Worm (Caenorhabditis elegans) whole organism, L4 larva: ENCODE results near the gene rbm-7.

Experiments used
- F44E2.7 ChIP-seq: fragments of 200-800 bp; sonication (Bioruptor generic); IDR thresholded peaks from 2 replicates; pipeline ENCODE4 v2.1.2; 2022; ENCODE audit warnings: missing genetic modification characterization, missing compliant biosample characterization
- F49E8.2 ChIP-seq: sonication (generic microtip); optimal IDR thresholded peaks from 2 replicates; lab custom pipeline; 2016; ENCODE audit warnings: missing compliant biosample characterization, mild to moderate bottlenecking, missing genetic modification characterization, borderline replicate concordance
- R02D3.7 ChIP-seq: fragments of 150-350 bp; sonication (generic microtip); optimal IDR thresholded peaks from 3 replicates; lab custom pipeline; 2014; ENCODE audit warnings: missing biosample characterization, missing genetic modification characterization
- T26A8.4 ChIP-seq: fragments of 200-800 bp; sonication (Bioruptor generic); IDR thresholded peaks from 2 replicates; pipeline ENCODE4 v1.3.6; 2022; ENCODE audit warnings: missing genetic modification characterization, missing compliant biosample characterization
- ZK337.2 ChIP-seq: fragments of 200-800 bp; sonication (Bioruptor generic); IDR thresholded peaks from 2 replicates; pipeline ENCODE4 v1.3.6; 2022; ENCODE audit warnings: missing genetic modification reagents, missing genetic modification characterization, missing compliant biosample characterization
- aha-1 ChIP-seq: fragments of 150-350 bp; peaks from one replicate; lab custom pipeline; 2014; ENCODE audit warnings: missing biosample characterization, missing genetic modification characterization
- ama-1 ChIP-seq: fragments of 150-350 bp; optimal IDR thresholded peaks from 2 replicates; lab custom pipeline; 2014; ENCODE audit warnings: inconsistent platforms, mixed read lengths
- attf-4 ChIP-seq: sonication (generic microtip); optimal IDR thresholded peaks from 3 replicates; lab custom pipeline; 2017; ENCODE audit warnings: missing biosample characterization, missing genetic modification characterization
- ceh-20 ChIP-seq: fragments of 200-800 bp; sonication (Bioruptor generic); IDR thresholded peaks from 2 replicates; pipeline ENCODE4 v1.3.6; 2022; ENCODE audit warnings: missing genetic modification reagents, missing genetic modification characterization, missing compliant biosample characterization
- ceh-28 ChIP-seq: fragments of 150-350 bp; optimal IDR thresholded peaks from 2 replicates; lab custom pipeline; 2014; ENCODE audit warnings: missing biosample characterization, missing genetic modification reagents, missing genetic modification characterization
- dpl-1 ChIP-seq: fragments of 150-350 bp; optimal IDR thresholded peaks from 2 replicates; lab custom pipeline; 2014; ENCODE audit warnings: missing biosample characterization, missing genetic modification reagents, missing genetic modification characterization
- dve-1 ChIP-seq: sonication (generic microtip); optimal IDR thresholded peaks from 2 replicates; lab custom pipeline; 2017; ENCODE audit warnings: antibody characterized with exemption, mild to moderate bottlenecking, missing genetic modification characterization, missing compliant biosample characterization; ENCODE audit not compliant: insufficient read depth
- egl-27 ChIP-seq: sonication (generic microtip); optimal IDR thresholded peaks from 3 replicates; lab custom pipeline; 2017; ENCODE audit warnings: missing biosample characterization, missing genetic modification reagents, missing genetic modification characterization
- egl-43 ChIP-seq: fragments of 200-800 bp; sonication (Bioruptor generic); IDR thresholded peaks from 2 replicates; pipeline ENCODE4 v1.3.6; 2022; ENCODE audit warnings: missing genetic modification reagents, missing genetic modification characterization, missing compliant biosample characterization
- fkh-10 ChIP-seq: fragments of 150-350 bp; optimal IDR thresholded peaks from 2 replicates; lab custom pipeline; 2014; ENCODE audit warnings: missing biosample characterization, missing genetic modification reagents, missing genetic modification characterization
- gei-8 ChIP-seq: fragments of 200-800 bp; sonication (Bioruptor generic); optimal IDR thresholded peaks from 2 replicates; lab custom pipeline; 2018; ENCODE audit warnings: mild to moderate bottlenecking, missing genetic modification characterization, missing compliant biosample characterization
- hlh-11 ChIP-seq: fragments of 200-800 bp; sonication (Bioruptor generic); optimal IDR thresholded peaks from 2 replicates; lab custom pipeline; 2018; ENCODE audit warnings: mild to moderate bottlenecking, missing genetic modification characterization, missing compliant biosample characterization
- hmg-1.1 ChIP-seq: fragments of 200-800 bp; sonication (Bioruptor generic); IDR thresholded peaks from 2 replicates; pipeline ENCODE4 v1.3.6; 2022; ENCODE audit warnings: missing genetic modification reagents, missing genetic modification characterization, missing compliant biosample characterization
- jun-1 ChIP-seq: fragments of 150-350 bp; optimal IDR thresholded peaks from 2 replicates; lab custom pipeline; 2014; ENCODE audit warnings: missing biosample characterization, missing genetic modification reagents, missing genetic modification characterization
- lin-1 ChIP-seq: fragments of 200-800 bp; sonication (Bioruptor generic); IDR thresholded peaks from 2 replicates; pipeline ENCODE4 v1.3.6; 2022; ENCODE audit warnings: missing genetic modification reagents, missing genetic modification characterization, missing compliant biosample characterization
- lin-38 ChIP-seq: fragments of 200-800 bp; sonication (Bioruptor generic); IDR thresholded peaks from 2 replicates; pipeline ENCODE4 v1.3.6; 2022; ENCODE audit warnings: missing genetic modification reagents, missing genetic modification characterization, missing compliant biosample characterization
- lin-39 ChIP-seq: fragments of 150-350 bp; optimal IDR thresholded peaks from 2 replicates; lab custom pipeline; 2014; ENCODE audit warnings: missing biosample characterization, missing genetic modification reagents, missing genetic modification characterization
- lsy-2 ChIP-seq, 2 experiments: fragments of 150-350 bp in 1 of 2; sonication (generic microtip) in 1 of 2; optimal IDR thresholded peaks; 2 replicates each; lab custom pipeline; 2014 to 2017; ENCODE audit warnings: missing biosample characterization in 2 of 2, missing genetic modification characterization in 2 of 2
- mdl-1 ChIP-seq, 2 experiments: fragments of 150-350 bp in 1 of 2; sonication (generic microtip) in 1 of 2; optimal IDR thresholded peaks; 2 replicates each; lab custom pipeline; 2014 to 2017; ENCODE audit warnings: missing biosample characterization in 2 of 2, missing genetic modification characterization in 2 of 2
- mdt-29 ChIP-seq: fragments of 200-800 bp; sonication (Bioruptor generic); IDR thresholded peaks from 2 replicates; pipeline ENCODE4 v1.3.6; 2022; ENCODE audit warnings: missing genetic modification reagents, missing genetic modification characterization, missing compliant biosample characterization
- nhr-42 ChIP-seq: fragments of 200-800 bp; sonication (Bioruptor generic); IDR thresholded peaks from 2 replicates; pipeline ENCODE4 v1.3.6; 2022; ENCODE audit warnings: missing genetic modification characterization, missing compliant biosample characterization
- nhr-48 ChIP-seq: sonication (generic microtip); optimal IDR thresholded peaks from 2 replicates; lab custom pipeline; 2016; ENCODE audit warnings: mild to moderate bottlenecking, missing genetic modification characterization, missing compliant biosample characterization
- nhr-77 ChIP-seq: fragments of 150-350 bp; optimal IDR thresholded peaks from 2 replicates; lab custom pipeline; 2014; ENCODE audit warnings: missing biosample characterization, missing genetic modification characterization
- pha-4 ChIP-seq, 2 experiments: fragments of 150-350 bp in 1 of 2; fragments of 200-800 bp in 1 of 2; sonication (Bioruptor generic) in 1 of 2; IDR thresholded peaks in 1 of 2; optimal IDR thresholded peaks in 1 of 2; 2 replicates each; pipeline versions ENCODE4 v1.3.6 to Lab custom; 2014 to 2022; ENCODE audit warnings: missing genetic modification characterization in 2 of 2, missing genetic modification reagents in 2 of 2, missing biosample characterization in 1 of 2, missing compliant biosample characterization in 1 of 2
- rbr-2 ChIP-seq: sonication (generic microtip); optimal IDR thresholded peaks from 2 replicates; lab custom pipeline; 2016; ENCODE audit warnings: missing genotype, missing genetic modification characterization, missing compliant biosample characterization
- saeg-2 ChIP-seq: fragments of 200-800 bp; sonication (Bioruptor generic); IDR thresholded peaks from 2 replicates; pipeline ENCODE4 v1.3.6; 2022; ENCODE audit warnings: missing genetic modification reagents, missing genetic modification characterization, missing compliant biosample characterization
- sdz-12 ChIP-seq: fragments of 200-800 bp; sonication (Bioruptor generic); optimal IDR thresholded peaks from 2 replicates; lab custom pipeline; 2018; ENCODE audit warnings: mild to moderate bottlenecking, missing genetic modification characterization, missing compliant biosample characterization
- set-16 ChIP-seq: fragments of 200-800 bp; sonication (Bioruptor generic); IDR thresholded peaks from 2 replicates; pipeline ENCODE4 v1.3.6; 2022; ENCODE audit warnings: missing genetic modification reagents, missing genetic modification characterization, missing compliant biosample characterization
- snpc-1.2 ChIP-seq: fragments of 200-800 bp; sonication (Bioruptor generic); IDR thresholded peaks from 2 replicates; pipeline ENCODE4 v1.3.6; 2022; ENCODE audit warnings: missing genetic modification reagents, missing genetic modification characterization, missing compliant biosample characterization
- snpc-4 ChIP-seq: fragments of 150-350 bp; optimal IDR thresholded peaks from 2 replicates; lab custom pipeline; 2014; ENCODE audit warnings: missing biosample characterization, missing genetic modification characterization
- zfp-3 ChIP-seq: fragments of 200-800 bp; sonication (Bioruptor generic); conservative IDR thresholded peaks from 2 replicates; pipeline ENCODE4 v1.3.6; 2022; ENCODE audit warnings: missing genetic modification reagents, missing genetic modification characterization, missing compliant biosample characterization

rbm-7 gene

ce11 chrIII:12951362-12952228 lies 19.9 kb upstream of the rbm-7 start, which contains the start of gene Y39E4A.1 (continued):
- peak; percentile 18; the same call in 1 of the 2 replicates for TF ChIP-seq ZK337.2
- TF ChIP-seq lin-39 = no peak
- peak; percentile 98 for TF ChIP-seq ceh-28 (tag; lab: Kevin White, UChicago)
- no peak for TF ChIP-seq R02D3.7 (tag; lab: Kevin White, UChicago)
- no peak for TF ChIP-seq mdt-29 (GFP tag; lab: Robert Waterston, UW)
- no peak for TF ChIP-seq nhr-77
- TF ChIP-seq dpl-1 (GFP tag; lab: Kevin White, UChicago) = no peak
- no peak for TF ChIP-seq zfp-3 (GFP tag; lab: Robert Waterston, UW)
- TF ChIP-seq saeg-2 = no peak
- TF ChIP-seq lin-1 (GFP tag; lab: Robert Waterston, UW) = 0 out of 2 replicates have a peak, but pooled peaks have one; percentile 17
- TF ChIP-seq, all 104 proteins: peak for 7

DNA sequence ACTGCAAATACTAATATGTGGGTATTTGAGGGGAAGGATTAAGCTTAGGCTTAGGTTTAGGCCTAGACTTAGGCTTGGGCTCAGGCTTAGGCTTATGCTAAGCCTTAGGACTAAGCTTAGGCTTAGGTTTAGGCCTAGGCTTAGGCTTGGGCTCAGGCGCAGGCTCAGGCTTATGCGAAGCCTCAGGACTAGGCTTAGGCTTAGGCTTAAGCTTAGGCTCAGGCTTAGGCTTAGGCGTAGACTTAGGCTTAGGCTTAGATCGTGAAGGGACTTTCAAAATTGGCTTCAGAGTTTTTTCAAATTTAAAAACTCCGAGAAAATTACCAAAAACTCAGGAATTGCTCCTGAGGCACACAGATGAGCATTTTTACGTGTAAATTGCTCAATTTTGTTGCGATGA lies 13.4 kb upstream of the rbm-7 start:
- 0 out of 2 replicates have a peak, but pooled peaks have one; percentile 17 for TF ChIP-seq hmg-1.1
- no peak for TF ChIP-seq set-16 (GFP tag; lab: Robert Waterston, UW)
- peak; percentile 38; the same call in 1 of the 2 replicates for TF ChIP-seq ceh-20 (GFP tag; lab: Robert Waterston, UW)
- TF ChIP-seq fkh-10 = no peak

ce11 chrIII:12944064-12944463 lies 12.4 kb upstream of the rbm-7 start:
- TF ChIP-seq T26A8.4 (GFP tag; lab: Robert Waterston, UW) = no peak
- TF ChIP-seq mdl-1 (tag; optimal IDR thresholded peaks at IDR 0.05; lab: Kevin White, UChicago) = no peak
- TF ChIP-seq nhr-48 = no peak
- no peak for TF ChIP-seq attf-4 (tag; lab: Kevin White, UChicago)
- no peak for TF ChIP-seq sdz-12 (GFP tag; lab: Kevin White, UChicago)
- TF ChIP-seq snpc-4 (tag; lab: Kevin White, UChicago) = no peak
- no peak for TF ChIP-seq jun-1
- TF ChIP-seq egl-27 (tag; lab: Kevin White, UChicago) = no peak
- no peak for TF ChIP-seq snpc-1.2 (GFP tag; lab: Robert Waterston, UW)
- no peak for TF ChIP-seq ama-1 (lab: Kevin White, UChicago)

DNA sequence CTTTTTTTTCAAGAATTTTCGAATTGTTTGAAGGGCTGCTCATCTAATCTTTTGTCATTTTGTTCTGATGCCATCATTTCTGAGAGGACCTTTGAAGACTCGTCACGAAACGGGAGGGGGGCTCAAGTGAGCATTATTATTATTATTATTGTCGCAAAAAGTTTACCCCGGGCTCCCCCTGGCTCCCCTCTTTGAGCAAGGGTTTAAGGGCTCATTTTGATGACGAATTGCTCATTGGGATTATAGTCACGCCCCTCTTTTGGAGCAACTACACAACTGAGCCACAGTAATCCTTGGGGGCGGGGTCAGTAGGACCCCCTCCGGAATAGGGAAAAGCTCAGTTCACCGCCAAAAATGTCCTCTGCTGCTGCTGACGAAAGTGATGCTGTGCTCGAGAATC lies 10.6 kb upstream of the rbm-7 start, which contains the start of gene unc-25:
TSS of gene unc-25 (plus strand) at position 345 of the 400 bp plus-strand sequence.
- TF ChIP-seq lsy-2 (tag; optimal IDR thresholded peaks at IDR 0.05; lab: Kevin White, UChicago) (peak in 1 of 2 experiments; percentile 14), nhr-42 (GFP tag; lab: Robert Waterston, UW) (no peak), egl-43 (0 out of 2 replicates have a peak, but pooled peaks have one; percentile 9), rbr-2 (tag; lab: Kevin White, UChicago) (peak; percentile 32), lin-38 (GFP tag; lab: Robert Waterston, UW) (peak; percentile 30; the same call in 1 of the 2 replicates), mdt-29 (GFP tag; lab: Robert Waterston, UW) (0 out of 2 replicates have a peak, but pooled peaks have one; percentile 23), aha-1 (tag; lab: Kevin White, UChicago) (peak; percentile 79), ceh-20 (GFP tag; lab: Robert Waterston, UW) (peak; percentile 39; the same call in 1 of the 2 replicates), F49E8.2 (tag; lab: Kevin White, UChicago) (no peak), pha-4 (GFP tag; IDR thresholded peaks at IDR 0.05; lab: Robert Waterston, UW) (peak; percentile 49; the same call in 1 of the 2 replicates), pha-4 (tag; optimal IDR thresholded peaks at IDR 0.05; lab: Kevin White, UChicago) (no peak), dve-1 (tag; lab: Kevin White, UChicago) (peak; percentile 7), dpl-1 (GFP tag; lab: Kevin White, UChicago) (no peak), fkh-10 (peak; percentile 42), set-16 (GFP tag; lab: Robert Waterston, UW) (peak; percentile 39; the same call in 1 of the 2 replicates), gei-8 (peak; percentile 6), F44E2.7 (GFP tag; lab: Robert Waterston, UW) (no peak), hlh-11 (peak; percentile 3)
